Fruit fly (Drosophila melanogaster) whole organism, embryonic: ENCODE data around the gene Prat2.

ENCODE experiments used
- ATbp ChIP-seq: fragments of 200-800 bp; sonication (Bioruptor generic); optimal IDR thresholded peaks from 2 replicates; lab custom pipeline; 2017; ENCODE audit warnings: missing biosample characterization, mild to moderate bottlenecking, missing genetic modification characterization, missing genetic modification reagents
- Aef1 ChIP-seq: fragments of 200-800 bp; sonication (Bioruptor generic); IDR thresholded peaks from 3 replicates; pipeline ENCODE4 v1.3.6; 2022; ENCODE audit warnings: missing biosample characterization, missing genetic modification characterization
- BEAF-32 ChIP-seq: fragments of 200-800 bp; sonication (Bioruptor generic); optimal IDR thresholded peaks from 3 replicates; lab custom pipeline; 2017; ENCODE audit warnings: missing biosample characterization, missing genetic modification characterization, mild to moderate bottlenecking, moderate library complexity, missing genetic modification reagents
- CG12071 ChIP-seq: fragments of 200-800 bp; sonication (Bioruptor generic); optimal IDR thresholded peaks from 3 replicates; lab custom pipeline; 2018; ENCODE audit warnings: missing biosample characterization, mild to moderate bottlenecking, missing genetic modification characterization
- CG13123 ChIP-seq: fragments of 200-800 bp; sonication (Bioruptor generic); optimal IDR thresholded peaks from 2 replicates; lab custom pipeline; 2016; ENCODE audit warnings: missing biosample characterization, missing genetic modification characterization
- CG14050 ChIP-seq: fragments of 200-800 bp; sonication (Bioruptor generic); IDR thresholded peaks from 3 replicates; pipeline ENCODE4 v1.3.6; 2022; ENCODE audit warnings: missing biosample characterization, missing genetic modification characterization
- CG15073 ChIP-seq: fragments of 200-800 bp; sonication (Bioruptor generic); optimal IDR thresholded peaks from 2 replicates; lab custom pipeline; 2016; ENCODE audit warnings: missing biosample characterization, missing genetic modification characterization
- CG15269 ChIP-seq: fragments of 200-800 bp; sonication (Bioruptor generic); optimal IDR thresholded peaks from 2 replicates; lab custom pipeline; 2018; ENCODE audit warnings: missing biosample characterization, mild to moderate bottlenecking, missing genetic modification characterization, moderate library complexity
- CG18764 ChIP-seq: fragments of 200-800 bp; sonication (Bioruptor generic); optimal IDR thresholded peaks from 3 replicates; lab custom pipeline; 2016; ENCODE audit warnings: missing biosample characterization, missing genetic modification characterization
- CG2116 ChIP-seq: fragments of 200-800 bp; sonication (Bioruptor generic); optimal IDR thresholded peaks from 3 replicates; lab custom pipeline; 2018; ENCODE audit warnings: missing biosample characterization, mild to moderate bottlenecking, missing genetic modification characterization
- CG2202 ChIP-seq: fragments of 200-800 bp; sonication (Bioruptor generic); optimal IDR thresholded peaks from 2 replicates; lab custom pipeline; 2018; ENCODE audit warnings: missing biosample characterization, mild to moderate bottlenecking, missing genetic modification characterization
- CG3281 ChIP-seq: fragments of 200-800 bp; sonication (Bioruptor generic); optimal IDR thresholded peaks from 3 replicates; lab custom pipeline; 2017; ENCODE audit warnings: missing biosample characterization, mild to moderate bottlenecking, missing genetic modification characterization
- CG34224 ChIP-seq: fragments of 200-800 bp; sonication (Bioruptor generic); IDR thresholded peaks from 3 replicates; pipeline ENCODE4 v1.3.6; 2022; ENCODE audit warnings: missing biosample characterization, missing genetic modification characterization; ENCODE audit not compliant: partially characterized antibody
- CG43689 ChIP-seq: fragments of 200-800 bp; sonication (Bioruptor generic); IDR thresholded peaks from 2 replicates; pipeline ENCODE4 v1.3.6; 2022; ENCODE audit warnings: missing biosample characterization, missing genetic modification characterization
- CG4617 ChIP-seq: fragments of 200-800 bp; sonication (Bioruptor generic); optimal IDR thresholded peaks from 3 replicates; lab custom pipeline; 2016; ENCODE audit warnings: missing biosample characterization, missing genetic modification characterization, borderline replicate concordance
- CG6175 ChIP-seq: fragments of 200-800 bp; sonication (Bioruptor generic); IDR thresholded peaks from 3 replicates; pipeline ENCODE4 v1.3.6; 2022; ENCODE audit warnings: missing biosample characterization, missing genetic modification characterization
- CG6683 ChIP-seq: fragments of 200-800 bp; sonication (Bioruptor generic); optimal IDR thresholded peaks from 2 replicates; lab custom pipeline; 2017; ENCODE audit warnings: missing biosample characterization, mild to moderate bottlenecking, missing genetic modification characterization, missing genetic modification reagents
- CG6854 ChIP-seq: fragments of 200-800 bp; sonication (Bioruptor generic); optimal IDR thresholded peaks from 3 replicates; lab custom pipeline; 2017; ENCODE audit warnings: missing biosample characterization, mild to moderate bottlenecking, missing genetic modification characterization
- CG7357 ChIP-seq: fragments of 200-800 bp; sonication (Bioruptor generic); IDR thresholded peaks from 3 replicates; pipeline ENCODE4 v1.3.6; 2022; ENCODE audit warnings: missing biosample characterization, missing genetic modification characterization
- CG7372 ChIP-seq: fragments of 200-800 bp; sonication (Bioruptor generic); IDR thresholded peaks from 2 replicates; pipeline ENCODE4 v1.3.6; 2022; ENCODE audit warnings: missing biosample characterization, missing genetic modification characterization
- CG7987 ChIP-seq: fragments of 200-800 bp; sonication (Bioruptor generic); optimal IDR thresholded peaks from 2 replicates; lab custom pipeline; 2018; ENCODE audit warnings: missing biosample characterization, mild to moderate bottlenecking, missing genetic modification characterization, moderate library complexity
- CG8281 ChIP-seq: fragments of 200-800 bp; sonication (Bioruptor generic); optimal IDR thresholded peaks from 2 replicates; lab custom pipeline; 2018; ENCODE audit warnings: missing biosample characterization, mild to moderate bottlenecking, missing genetic modification characterization, moderate library complexity
- CG9817 ChIP-seq: fragments of 200-800 bp; sonication (Bioruptor generic); optimal IDR thresholded peaks from 2 replicates; lab custom pipeline; 2018; ENCODE audit warnings: missing biosample characterization, mild to moderate bottlenecking, missing genetic modification characterization, moderate library complexity
- CkIIα-i1 ChIP-seq: fragments of 200-800 bp; sonication (Bioruptor generic); IDR thresholded peaks from 2 replicates; pipeline ENCODE4 v1.3.6; 2022; ENCODE audit warnings: missing biosample characterization, missing genetic modification characterization
- Dek ChIP-seq: fragments of 200-800 bp; sonication (Bioruptor generic); optimal IDR thresholded peaks from 3 replicates; lab custom pipeline; 2019; ENCODE audit warnings: missing biosample characterization, mild to moderate bottlenecking, missing genetic modification characterization, moderate library complexity
- Dfd ChIP-seq, 2 experiments: fragments of >200 bp; optimal IDR thresholded peaks; 2 replicates each; lab custom pipeline; 2017; ENCODE audit warnings: missing biosample characterization in 2 of 2, missing genetic modification characterization in 2 of 2
- Dll ChIP-seq: fragments of 200-800 bp; sonication (Bioruptor generic); IDR thresholded peaks from 4 replicates; pipeline ENCODE4 v1.3.6; 2022; ENCODE audit warnings: missing biosample characterization, missing genetic modification characterization; ENCODE audit not compliant: partially characterized antibody
- Hr39 ChIP-seq: fragments of >200 bp; optimal IDR thresholded peaks from 2 replicates; lab custom pipeline; 2017
- NC2α ChIP-seq: fragments of 200-800 bp; sonication (Bioruptor generic); optimal IDR thresholded peaks from 2 replicates; lab custom pipeline; 2016; ENCODE audit warnings: missing biosample characterization, missing genetic modification characterization
- Neu2 ChIP-seq: fragments of 200-800 bp; sonication (Bioruptor generic); optimal IDR thresholded peaks from 3 replicates; lab custom pipeline; 2016; ENCODE audit warnings: missing biosample characterization, missing genetic modification characterization, borderline replicate concordance
- Nf-YB ChIP-seq: fragments of 200-800 bp; sonication (Bioruptor generic); optimal IDR thresholded peaks from 3 replicates; lab custom pipeline; 2019; ENCODE audit warnings: missing biosample characterization, mild to moderate bottlenecking, missing genetic modification characterization, moderate library complexity
- Tbp ChIP-seq: fragments of >200 bp; optimal IDR thresholded peaks from 2 replicates; lab custom pipeline; 2018; ENCODE audit warnings: missing biosample characterization, missing genetic modification characterization
- Xbp1 ChIP-seq: fragments of 200-800 bp; sonication (Bioruptor generic); optimal IDR thresholded peaks from 3 replicates; lab custom pipeline; 2016; ENCODE audit warnings: missing biosample characterization, mild to moderate bottlenecking, missing genetic modification characterization
- aop ChIP-seq: fragments of 200-800 bp; sonication (Bioruptor generic); IDR thresholded peaks from 2 replicates; pipeline ENCODE4 v1.3.6; 2022; ENCODE audit warnings: missing biosample characterization, missing genetic modification characterization
- ase ChIP-seq: fragments of 200-800 bp; sonication (Bioruptor generic); IDR thresholded peaks from 3 replicates; pipeline ENCODE4 v1.3.6; 2022; ENCODE audit warnings: missing biosample characterization, missing genetic modification characterization
- bab2 ChIP-seq: fragments of 200-800 bp; sonication (Bioruptor generic); optimal IDR thresholded peaks from 2 replicates; lab custom pipeline; 2016; ENCODE audit warnings: missing biosample characterization, missing genetic modification characterization
- cwo ChIP-seq: fragments of 200-800 bp; sonication (Bioruptor generic); optimal IDR thresholded peaks from 3 replicates; lab custom pipeline; 2017; ENCODE audit warnings: missing biosample characterization, missing genetic modification characterization, mild to moderate bottlenecking, moderate library complexity, missing genetic modification reagents
- fu2 ChIP-seq: fragments of 200-800 bp; sonication (Bioruptor generic); optimal IDR thresholded peaks from 2 replicates; lab custom pipeline; 2016; ENCODE audit warnings: missing biosample characterization, missing genetic modification characterization
- ham ChIP-seq: fragments of 200-800 bp; sonication (Bioruptor generic); IDR thresholded peaks from 2 replicates; pipeline ENCODE4 v1.3.6; 2022; ENCODE audit warnings: missing biosample characterization, missing genetic modification characterization
- insv ChIP-seq, 2 experiments: fragments of 200-800 bp; sonication (Bioruptor generic); optimal IDR thresholded peaks; 3 replicates each; lab custom pipeline; 2016 to 2018; ENCODE audit warnings: missing biosample characterization in 2 of 2, missing genetic modification characterization in 2 of 2
- knrl ChIP-seq: fragments of 200-800 bp; sonication (Bioruptor generic); IDR thresholded peaks from 3 replicates; pipeline ENCODE4 v1.3.6; 2022; ENCODE audit warnings: missing biosample characterization, missing genetic modification characterization; ENCODE audit not compliant: partially characterized antibody
- mld ChIP-seq: fragments of 200-800 bp; sonication (Bioruptor generic); IDR thresholded peaks from 3 replicates; pipeline ENCODE4 v1.3.6; 2022; ENCODE audit warnings: missing biosample characterization, missing genetic modification characterization; ENCODE audit not compliant: partially characterized antibody
- prd ChIP-seq, 3 experiments: fragments of >200 bp in 2 of 3; fragments of 200-800 bp in 1 of 3; sonication (Bioruptor generic) in 1 of 3; optimal IDR thresholded peaks in 2 of 3; IDR thresholded peaks in 1 of 3; 2 replicates in 2 of 3; 3 replicates in 1 of 3; pipeline versions ENCODE4 v1.3.6 to Lab custom; 2017 to 2022; ENCODE audit warnings: missing biosample characterization in 1 of 3, missing genetic modification characterization in 1 of 3
- pzg ChIP-seq: fragments of 200-800 bp; sonication (Bioruptor generic); optimal IDR thresholded peaks from 3 replicates; lab custom pipeline; 2018; ENCODE audit warnings: missing biosample characterization, mild to moderate bottlenecking, missing genetic modification characterization, moderate library complexity
- sens-2 ChIP-seq: fragments of 200-800 bp; sonication (Bioruptor generic); IDR thresholded peaks from 2 replicates; pipeline ENCODE4 v1.3.6; 2022; ENCODE audit warnings: missing biosample characterization, missing genetic modification characterization
- stc ChIP-seq: fragments of 200-800 bp; sonication (Bioruptor generic); IDR thresholded peaks from 2 replicates; pipeline ENCODE4 v1.3.6; 2022; ENCODE audit warnings: missing biosample characterization, missing genetic modification characterization
- tup ChIP-seq: fragments of 200-800 bp; sonication (Bioruptor generic); optimal IDR thresholded peaks from 2 replicates; lab custom pipeline; 2016; ENCODE audit warnings: missing biosample characterization, mild to moderate bottlenecking, missing genetic modification characterization, moderate library complexity
- zfh2 ChIP-seq: fragments of 200-800 bp; sonication (Bioruptor generic); optimal IDR thresholded peaks from 2 replicates; lab custom pipeline; 2016; ENCODE audit warnings: missing biosample characterization, missing genetic modification characterization

Gene Prat2

DNA sequence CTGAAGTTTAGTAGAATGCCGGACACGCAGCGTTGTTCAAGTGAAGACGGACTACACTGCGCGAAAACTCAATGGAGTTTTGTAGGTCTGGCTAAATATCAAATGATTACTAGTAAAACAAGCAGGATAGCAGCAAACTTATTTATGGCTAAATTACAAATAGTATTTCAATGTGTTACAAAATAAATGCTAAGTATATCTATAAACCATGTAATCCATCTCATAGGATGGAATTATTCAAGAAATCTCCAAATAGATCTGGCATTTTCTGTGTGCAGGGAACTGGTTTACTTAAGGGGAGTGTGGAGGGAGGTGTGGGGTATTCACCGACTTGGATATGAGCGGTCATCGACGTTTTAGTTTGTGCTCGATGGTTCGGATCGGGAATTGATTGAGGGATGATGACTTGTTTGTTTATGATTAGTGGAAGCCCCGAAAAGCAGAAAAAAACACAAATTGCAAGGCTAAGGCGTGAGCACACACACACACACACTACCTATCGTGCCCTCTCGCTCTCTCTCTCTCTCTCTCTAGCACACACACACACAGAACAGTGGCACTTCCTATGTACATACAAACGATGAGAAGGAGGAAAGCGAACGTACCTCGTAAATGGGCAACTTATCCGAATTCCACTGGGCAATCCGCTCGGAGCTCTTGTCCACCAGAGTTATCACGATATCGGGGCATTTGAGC, 49.3 kb upstream of the Prat2 start (continued):
- TF ChIP-seq CG7372 (GFP tag; lab: Robert Waterston, UW) (peak; percentile 75), tup (GFP tag; lab: Kevin White, UChicago) (peak; percentile 19), Dll (GFP tag; lab: Robert Waterston, UW) (no peak), Dfd (GFP tag; optimal IDR thresholded peaks at IDR 0.05; lab: Kevin White, UChicago) (no peak), Neu2 (GFP tag; lab: Kevin White, UChicago) (no peak), ATbp (GFP tag; lab: Kevin White, UChicago) (peak; percentile 76), CkIIα-i1 (GFP tag; lab: Robert Waterston, UW) (0 out of 2 replicates have a peak, but pooled peaks have one; percentile 57), aop (GFP tag; lab: Robert Waterston, UW) (0 out of 2 replicates have a peak, but pooled peaks have one; percentile 2), zfh2 (peak; percentile 60), CG43689 (GFP tag; lab: Robert Waterston, UW) (0 out of 2 replicates have a peak, but pooled peaks have one; percentile 30), sens-2 (0 out of 2 replicates have a peak, but pooled peaks have one; percentile 61), cwo (GFP tag; lab: Kevin White, UChicago) (peak; percentile 64), ham (GFP tag; lab: Robert Waterston, UW) (no peak), BEAF-32 (GFP tag; lab: Kevin White, UChicago) (no peak), CG18764 (GFP tag; lab: Kevin White, UChicago) (peak; percentile 63), CG6175 (GFP tag; lab: Robert Waterston, UW) (no peak; the same call in 2 of the 3 replicates), stc (GFP tag; lab: Robert Waterston, UW) (peak; percentile 64; the same call in 1 of the 2 replicates), CG2202 (tag; lab: Kevin White, UChicago) (peak; percentile 69), NC2α (GFP tag; lab: Kevin White, UChicago) (peak; percentile 73), pzg (no peak), CG3281 (GFP tag; lab: Kevin White, UChicago) (peak; percentile 73), insv (GFP tag; optimal IDR thresholded peaks at IDR 0.05; lab: Kevin White, UChicago) (no peak), ase (GFP tag; lab: Robert Waterston, UW) (peak; percentile 58; the same call in 2 of the 3 replicates), CG6683 (GFP tag; lab: Kevin White, UChicago) (peak; percentile 68), Hr39 (lab: Kevin White, UChicago) (no peak), CG15269 (tag; lab: Kevin White, UChicago) (peak; percentile 90), Aef1 (peak; percentile 72), Dek (tag; lab: Kevin White, UChicago) (peak; percentile 71), CG2116 (GFP tag; lab: Kevin White, UChicago) (peak; percentile 21), Nf-YB (GFP tag; lab: Kevin White, UChicago) (peak; percentile 38), CG14050 (GFP tag; lab: Robert Waterston, UW) (peak; percentile 66; the same call in 2 of the 3 replicates), mld (GFP tag; lab: Robert Waterston, UW) (no peak), CG6854 (peak; percentile 58), CG7987 (GFP tag; lab: Kevin White, UChicago) (peak; percentile 14), CG8281 (tag; lab: Kevin White, UChicago) (peak; percentile 40), CG7357 (GFP tag; lab: Robert Waterston, UW) (peak; percentile 75; the same call in 2 of the 3 replicates), bab2 (GFP tag; lab: Kevin White, UChicago) (peak; percentile 78), CG15073 (GFP tag; lab: Kevin White, UChicago) (peak; percentile 0), CG12071 (GFP tag; lab: Kevin White, UChicago) (peak; percentile 73), prd (optimal IDR thresholded peaks at IDR 0.05; lab: Kevin White, UChicago) (no peak), prd (GFP tag; IDR thresholded peaks at IDR 0.05; lab: Robert Waterston, UW) (peak; percentile 79), CG34224 (GFP tag; lab: Robert Waterston, UW) (peak; percentile 11; the same call in 1 of the 3 replicates), CG4617 (GFP tag; lab: Kevin White, UChicago) (peak; percentile 11), fu2 (GFP tag; lab: Kevin White, UChicago) (peak; percentile 55), Xbp1 (GFP tag; lab: Kevin White, UChicago) (peak; percentile 85), CG13123 (GFP tag; lab: Kevin White, UChicago) (peak; percentile 69), CG9817 (peak; percentile 56), Tbp (GFP tag; lab: Kevin White, UChicago) (no peak), knrl (GFP tag; lab: Robert Waterston, UW) (no peak)
